Worm (Caenorhabditis elegans) whole organism, L4 larva: Measurements from ENCODE around the gene hst-3.2.

Source experiments
- D1046.2 ChIP-seq: fragments of 200-800 bp; sonication (Bioruptor generic); IDR thresholded peaks from 2 replicates; pipeline ENCODE4 v1.3.6; 2022; ENCODE audit warnings: missing genetic modification characterization, missing compliant biosample characterization
- F10B5.3 ChIP-seq: sonication (generic microtip); optimal IDR thresholded peaks from 2 replicates; lab custom pipeline; 2016; ENCODE audit warnings: mild to moderate bottlenecking, missing genetic modification characterization, missing compliant biosample characterization
- F26F4.8 ChIP-seq: fragments of 200-800 bp; sonication (Bioruptor generic); conservative IDR thresholded peaks from 2 replicates; pipeline ENCODE4 v1.3.6; 2022; ENCODE audit warnings: missing genetic modification characterization, missing compliant biosample characterization
- F37D6.2 ChIP-seq: sonication (generic microtip); optimal IDR thresholded peaks from 2 replicates; lab custom pipeline; 2016; ENCODE audit warnings: mild to moderate bottlenecking, missing genetic modification characterization, missing compliant biosample characterization
- T26A8.4 ChIP-seq: fragments of 200-800 bp; sonication (Bioruptor generic); IDR thresholded peaks from 2 replicates; pipeline ENCODE4 v1.3.6; 2022; ENCODE audit warnings: missing genetic modification characterization, missing compliant biosample characterization
- Y5F2A.4 ChIP-seq: fragments of 200-800 bp; sonication (Bioruptor generic); optimal IDR thresholded peaks from 2 replicates; lab custom pipeline; 2018; ENCODE audit warnings: mild to moderate bottlenecking, missing genetic modification characterization, missing compliant biosample characterization
- aha-1 ChIP-seq: fragments of 150-350 bp; peaks from one replicate; lab custom pipeline; 2014; ENCODE audit warnings: missing biosample characterization, missing genetic modification characterization
- arid-1 ChIP-seq: fragments of 200-800 bp; sonication (Bioruptor generic); conservative IDR thresholded peaks from 2 replicates; pipeline ENCODE4 v1.3.6; 2022; ENCODE audit warnings: missing genetic modification reagents, missing genetic modification characterization, missing compliant biosample characterization
- ceh-82 ChIP-seq: sonication (generic microtip); optimal IDR thresholded peaks from 2 replicates; lab custom pipeline; 2017; ENCODE audit warnings: missing biosample characterization, missing genetic modification characterization
- daf-12 ChIP-seq: fragments of 150-350 bp; optimal IDR thresholded peaks from 2 replicates; lab custom pipeline; 2014; ENCODE audit warnings: missing biosample characterization, missing genetic modification reagents, missing genetic modification characterization
- daf-19 ChIP-seq: fragments of 200-800 bp; sonication (Bioruptor generic); conservative IDR thresholded peaks from 2 replicates; pipeline ENCODE4 v1.3.6; 2022; ENCODE audit warnings: missing genetic modification characterization, missing compliant biosample characterization
- dmd-6 ChIP-seq: fragments of 200-800 bp; sonication (Bioruptor generic); IDR thresholded peaks from 2 replicates; pipeline ENCODE4 v1.3.6; 2022; ENCODE audit warnings: missing genetic modification reagents, missing genetic modification characterization, missing compliant biosample characterization
- dmd-9 ChIP-seq: fragments of 200-800 bp; sonication (Bioruptor generic); IDR thresholded peaks from 2 replicates; pipeline ENCODE4 v1.3.6; 2022; ENCODE audit warnings: missing genetic modification reagents, missing genetic modification characterization, missing compliant biosample characterization
- dve-1 ChIP-seq: sonication (generic microtip); optimal IDR thresholded peaks from 2 replicates; lab custom pipeline; 2017; ENCODE audit warnings: antibody characterized with exemption, mild to moderate bottlenecking, missing genetic modification characterization, missing compliant biosample characterization; ENCODE audit not compliant: insufficient read depth
- egl-43 ChIP-seq: fragments of 200-800 bp; sonication (Bioruptor generic); IDR thresholded peaks from 2 replicates; pipeline ENCODE4 v1.3.6; 2022; ENCODE audit warnings: missing genetic modification reagents, missing genetic modification characterization, missing compliant biosample characterization
- hif-1 ChIP-seq, 2 experiments: sonication (generic microtip); optimal IDR thresholded peaks; 2 replicates each; lab custom pipeline; 2016 to 2017; ENCODE audit warnings: missing compliant biosample characterization in 2 of 2, missing genetic modification characterization in 2 of 2, missing genetic modification reagents in 2 of 2, missing genotype in 2 of 2, mild to moderate bottlenecking in 1 of 2
- hmg-1.1 ChIP-seq: fragments of 200-800 bp; sonication (Bioruptor generic); IDR thresholded peaks from 2 replicates; pipeline ENCODE4 v1.3.6; 2022; ENCODE audit warnings: missing genetic modification reagents, missing genetic modification characterization, missing compliant biosample characterization
- lin-1 ChIP-seq: fragments of 200-800 bp; sonication (Bioruptor generic); IDR thresholded peaks from 2 replicates; pipeline ENCODE4 v1.3.6; 2022; ENCODE audit warnings: missing genetic modification reagents, missing genetic modification characterization, missing compliant biosample characterization
- lin-29 ChIP-seq: fragments of 200-800 bp; sonication (Bioruptor generic); IDR thresholded peaks from 2 replicates; pipeline ENCODE4 v1.3.6; 2022; ENCODE audit warnings: missing genetic modification reagents, missing genetic modification characterization, missing compliant biosample characterization
- lin-38 ChIP-seq: fragments of 200-800 bp; sonication (Bioruptor generic); IDR thresholded peaks from 2 replicates; pipeline ENCODE4 v1.3.6; 2022; ENCODE audit warnings: missing genetic modification reagents, missing genetic modification characterization, missing compliant biosample characterization
- madf-9 ChIP-seq: fragments of 200-800 bp; sonication (Bioruptor generic); conservative IDR thresholded peaks from 2 replicates; pipeline ENCODE4 v1.3.6; 2022; ENCODE audit warnings: missing genetic modification reagents, missing genetic modification characterization, missing compliant biosample characterization
- nhr-10 ChIP-seq: fragments of 150-350 bp; optimal IDR thresholded peaks from 2 replicates; lab custom pipeline; 2014; ENCODE audit warnings: missing biosample characterization, missing genetic modification characterization
- nhr-111 ChIP-seq: fragments of 200-800 bp; sonication (Bioruptor generic); optimal IDR thresholded peaks from 2 replicates; lab custom pipeline; 2018; ENCODE audit warnings: mild to moderate bottlenecking, missing genetic modification characterization, missing compliant biosample characterization
- nhr-25 ChIP-seq: sonication (generic microtip); optimal IDR thresholded peaks from 2 replicates; lab custom pipeline; 2017; ENCODE audit warnings: missing genetic modification characterization, mild to moderate bottlenecking, missing compliant biosample characterization, antibody characterized with exemption, moderate library complexity, borderline replicate concordance; ENCODE audit not compliant: insufficient read depth
- nhr-28 ChIP-seq: fragments of 150-350 bp; optimal IDR thresholded peaks from 2 replicates; lab custom pipeline; 2014; ENCODE audit warnings: missing biosample characterization, missing genetic modification characterization
- nhr-6 ChIP-seq: fragments of 150-350 bp; optimal IDR thresholded peaks from 2 replicates; lab custom pipeline; 2014; ENCODE audit warnings: missing biosample characterization, missing genetic modification characterization
- nhr-77 ChIP-seq: fragments of 150-350 bp; optimal IDR thresholded peaks from 2 replicates; lab custom pipeline; 2014; ENCODE audit warnings: missing biosample characterization, missing genetic modification characterization
- pha-4 ChIP-seq, 2 experiments: fragments of 150-350 bp in 1 of 2; fragments of 200-800 bp in 1 of 2; sonication (Bioruptor generic) in 1 of 2; IDR thresholded peaks in 1 of 2; optimal IDR thresholded peaks in 1 of 2; 2 replicates each; pipeline versions ENCODE4 v1.3.6 to Lab custom; 2014 to 2022; ENCODE audit warnings: missing genetic modification characterization in 2 of 2, missing genetic modification reagents in 2 of 2, missing biosample characterization in 1 of 2, missing compliant biosample characterization in 1 of 2
- php-3 ChIP-seq: fragments of 200-800 bp; sonication (Bioruptor generic); IDR thresholded peaks from 2 replicates; pipeline ENCODE4 v1.3.6; 2022; ENCODE audit warnings: missing genetic modification reagents, missing genetic modification characterization, missing compliant biosample characterization
- pqm-1 ChIP-seq: sonication (generic microtip); optimal IDR thresholded peaks from 2 replicates; lab custom pipeline; 2017; ENCODE audit warnings: missing biosample characterization, missing genetic modification characterization
- rbr-2 ChIP-seq: sonication (generic microtip); optimal IDR thresholded peaks from 2 replicates; lab custom pipeline; 2016; ENCODE audit warnings: missing genotype, missing genetic modification characterization, missing compliant biosample characterization
- spr-1 ChIP-seq: sonication (generic microtip); optimal IDR thresholded peaks from 2 replicates; lab custom pipeline; 2016; ENCODE audit warnings: mild to moderate bottlenecking, missing genetic modification characterization, missing compliant biosample characterization
- spr-3 ChIP-seq: fragments of 200-800 bp; sonication (Bioruptor generic); optimal IDR thresholded peaks from 2 replicates; lab custom pipeline; 2018; ENCODE audit warnings: mild to moderate bottlenecking, missing genetic modification characterization, missing compliant biosample characterization
- tag-97 ChIP-seq: fragments of 200-800 bp; sonication (Bioruptor generic); IDR thresholded peaks from 2 replicates; pipeline ENCODE4 v1.3.6; 2022; ENCODE audit warnings: missing genetic modification characterization, missing compliant biosample characterization
- tra-1 ChIP-seq: fragments of 200-800 bp; sonication (Bioruptor generic); IDR thresholded peaks from 2 replicates; pipeline ENCODE4 v1.3.6; 2022; ENCODE audit warnings: missing genetic modification reagents, missing genetic modification characterization, missing compliant biosample characterization
- unc-130 ChIP-seq: sonication (generic microtip); optimal IDR thresholded peaks from 2 replicates; lab custom pipeline; 2016; ENCODE audit warnings: missing genetic modification reagents, missing genetic modification characterization, missing compliant biosample characterization
- unc-39 ChIP-seq: sonication (generic microtip); optimal IDR thresholded peaks from 2 replicates; lab custom pipeline; 2017; ENCODE audit warnings: missing biosample characterization, missing genetic modification characterization
- zag-1 ChIP-seq: fragments of 150-350 bp; optimal IDR thresholded peaks from 2 replicates; lab custom pipeline; 2014; ENCODE audit warnings: missing biosample characterization, missing genetic modification characterization
- zfp-3 ChIP-seq: fragments of 200-800 bp; sonication (Bioruptor generic); conservative IDR thresholded peaks from 2 replicates; pipeline ENCODE4 v1.3.6; 2022; ENCODE audit warnings: missing genetic modification reagents, missing genetic modification characterization, missing compliant biosample characterization
- ztf-7 ChIP-seq: fragments of 150-350 bp; optimal IDR thresholded peaks from 2 replicates; lab custom pipeline; 2014; ENCODE audit warnings: missing biosample characterization, missing genetic modification characterization

hst-3.2 gene

DNA sequence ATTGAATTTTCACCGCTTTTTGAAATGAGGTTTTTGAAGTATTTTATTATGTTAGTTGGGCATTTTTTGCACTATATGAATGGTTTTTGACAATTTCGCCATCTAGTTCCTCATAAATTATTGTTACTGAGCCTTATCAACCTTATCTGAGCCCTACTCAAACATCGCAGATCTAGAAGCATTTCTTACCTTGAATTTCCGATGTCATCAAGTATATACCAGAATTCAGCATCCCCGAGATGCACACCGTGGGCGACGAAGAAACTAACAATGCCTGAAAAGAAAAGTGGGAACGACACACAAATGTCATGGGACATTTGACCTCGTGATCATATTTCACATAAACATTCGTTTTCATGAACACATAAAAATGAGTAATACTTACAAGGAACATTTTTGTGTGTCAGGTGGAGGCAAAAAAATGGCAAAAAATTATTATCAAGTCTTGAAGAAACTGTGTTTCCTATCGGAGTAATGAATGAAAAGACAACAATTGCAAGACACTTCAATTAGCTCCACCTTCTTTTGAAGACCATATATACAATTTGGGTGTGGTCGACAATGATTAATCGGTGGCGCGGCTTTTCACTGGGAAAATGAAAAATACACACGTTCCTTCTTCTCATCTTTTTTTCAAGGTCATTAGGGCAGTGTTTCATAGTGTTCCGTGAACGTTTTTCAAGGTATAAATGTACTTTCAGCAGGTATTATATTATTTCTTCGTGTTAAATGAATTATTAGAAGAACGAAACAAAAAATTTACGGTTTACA lies 48.7 kb upstream of the hst-3.2 start (continued):
- no peak for TF ChIP-seq unc-39 (tag; lab: Kevin White, UChicago)
- no peak for TF ChIP-seq aha-1 (tag; lab: Kevin White, UChicago)
- TF ChIP-seq hmg-1.1 = peak; percentile 36; the same call in 1 of the 2 replicates
- no peak for TF ChIP-seq spr-3
- no peak for TF ChIP-seq daf-19 (GFP tag; lab: Robert Waterston, UW)
- TF ChIP-seq lin-1 (GFP tag; lab: Robert Waterston, UW) = no peak
- TF ChIP-seq lin-38 (GFP tag; lab: Robert Waterston, UW) = no peak
- TF ChIP-seq madf-9 (GFP tag; lab: Robert Waterston, UW) = 0 out of 2 replicates have a peak, but pooled peaks have one; percentile 2
- peak; percentile 55 for TF ChIP-seq dve-1 (tag; lab: Kevin White, UChicago)
- TF ChIP-seq Y5F2A.4 (GFP tag; lab: Kevin White, UChicago) = no peak
- no peak for TF ChIP-seq rbr-2 (tag; lab: Kevin White, UChicago)
- peak; percentile 26; the same call in 1 of the 2 replicates for TF ChIP-seq tra-1
- no peak for TF ChIP-seq pqm-1 (tag; lab: Kevin White, UChicago)
- no peak for TF ChIP-seq unc-130 (GFP tag; lab: Kevin White, UChicago)
- TF ChIP-seq zfp-3 = no peak
- TF ChIP-seq daf-12 = no peak
- no peak for TF ChIP-seq F10B5.3 (tag; lab: Kevin White, UChicago)
- no peak for TF ChIP-seq D1046.2
- TF ChIP-seq zag-1 (tag; lab: Kevin White, UChicago) = no peak
- TF ChIP-seq nhr-10 (tag; lab: Kevin White, UChicago) = no peak
- TF ChIP-seq nhr-6 (tag; lab: Kevin White, UChicago) = no peak
- peak in 1 of 2 experiments; percentile 23 for TF ChIP-seq hif-1 (tag; optimal IDR thresholded peaks at IDR 0.05; lab: Kevin White, UChicago)
- no peak for TF ChIP-seq pha-4 (GFP tag; IDR thresholded peaks at IDR 0.05; lab: Robert Waterston, UW)
- peak; percentile 4 for TF ChIP-seq pha-4 (tag; optimal IDR thresholded peaks at IDR 0.05; lab: Kevin White, UChicago)
- TF ChIP-seq T26A8.4 (GFP tag; lab: Robert Waterston, UW) = no peak
- no peak for TF ChIP-seq spr-1
- peak; percentile 57 for TF ChIP-seq dmd-6 (GFP tag; lab: Robert Waterston, UW)
- TF ChIP-seq F37D6.2 = no peak
- TF ChIP-seq lin-29 (GFP tag; lab: Robert Waterston, UW) = no peak
- TF ChIP-seq nhr-25 (tag; lab: Kevin White, UChicago) = no peak
- no peak for TF ChIP-seq ceh-82
- TF ChIP-seq nhr-77 (tag; lab: Kevin White, UChicago) = peak; percentile 65
- TF ChIP-seq dmd-9 (GFP tag; lab: Robert Waterston, UW) = no peak
- TF ChIP-seq tag-97 (GFP tag; lab: Robert Waterston, UW) = no peak
- no peak for TF ChIP-seq F26F4.8 (GFP tag; lab: Robert Waterston, UW)
- TF ChIP-seq ztf-7 (tag; lab: Kevin White, UChicago) = no peak
- TF ChIP-seq nhr-111 (GFP tag; lab: Kevin White, UChicago) = no peak
- peak; percentile 84 for TF ChIP-seq php-3 (GFP tag; lab: Robert Waterston, UW)
- no peak for TF ChIP-seq egl-43 (GFP tag; lab: Robert Waterston, UW)
- TF ChIP-seq arid-1 = no peak
- TF ChIP-seq nhr-28 = peak; percentile 51
